Fruit fly (Drosophila melanogaster) whole organism: Measurements from ENCODE around the gene barr.

ENCODE experiments used
- CG8478 ChIP-seq: fragments of >200 bp; optimal IDR thresholded peaks from 2 replicates; lab custom pipeline; 2018; ENCODE audit warnings: inconsistent platforms
- Dll ChIP-seq: fragments of >200 bp; optimal IDR thresholded peaks from 2 replicates; lab custom pipeline; 2017
- EcR ChIP-seq, 2 experiments: fragments of >200 bp; optimal IDR thresholded peaks; 2 replicates each; lab custom pipeline; 2017; ENCODE audit warnings: missing biosample characterization in 2 of 2, missing genetic modification characterization in 2 of 2, missing genetic modification reagents in 2 of 2
- pan ChIP-seq: fragments of >200 bp; optimal IDR thresholded peaks from 2 replicates; lab custom pipeline; 2017
- psq ChIP-seq: fragments of >200 bp; optimal IDR thresholded peaks from 2 replicates; lab custom pipeline; 2017
- usp ChIP-seq: fragments of >200 bp; optimal IDR thresholded peaks from 2 replicates; lab custom pipeline; 2017; ENCODE audit warnings: missing biosample characterization, missing genetic modification characterization, mixed read lengths

DNA sequence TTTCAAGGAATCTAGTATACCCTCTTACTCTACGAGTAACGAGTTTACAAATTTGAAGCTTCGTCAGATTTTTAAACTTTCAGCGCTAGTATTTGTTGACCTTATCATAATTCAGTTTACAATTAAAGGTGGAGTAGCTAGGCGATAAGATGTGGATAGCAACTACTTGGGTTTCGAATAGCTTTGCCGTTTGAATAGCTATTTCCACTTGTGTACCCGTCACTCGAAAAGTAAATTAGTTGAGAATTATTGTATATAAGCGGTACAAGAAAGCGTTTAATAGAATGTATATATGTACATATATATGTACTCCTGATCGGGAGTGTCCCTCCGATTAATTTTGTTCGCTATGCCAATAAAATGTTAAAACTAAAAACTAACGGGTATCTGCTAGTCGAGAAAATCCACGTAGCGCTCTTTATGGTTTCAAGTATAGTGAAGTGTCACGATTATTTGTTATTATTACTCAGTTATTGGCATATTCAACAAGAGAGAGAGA lies 34.8 kb downstream of the barr start:
- TF ChIP-seq pan (lab: Kevin White, UChicago) (no peak), CG8478 (lab: Kevin White, UChicago) (no peak), psq (no peak), EcR (GFP tag; optimal IDR thresholded peaks at IDR 0.05; lab: Kevin White, UChicago) (no peak), Dll (lab: Kevin White, UChicago) (no peak), usp (no peak)
